Worm (Caenorhabditis elegans) whole organism, L1 larva: ENCODE results near the gene K01B6.4.
A peak's percentile ranks its signal among the peaks of the same experiment; 100 is the strongest.

ENCODE experiments used
- lin-35 ChIP-seq, 2 experiments: fragments of 150-350 bp; optimal IDR thresholded peaks; 2 replicates each; lab custom pipeline; 2014; ENCODE audit warnings: missing biosample characterization in 2 of 2, missing genetic modification characterization in 2 of 2, missing genetic modification reagents in 2 of 2
- nhr-12 ChIP-seq: sonication (generic microtip); optimal IDR thresholded peaks from 2 replicates; lab custom pipeline; 2017; ENCODE audit warnings: missing biosample characterization, missing genetic modification characterization
- nhr-28 ChIP-seq: fragments of 150-350 bp; optimal IDR thresholded peaks from 2 replicates; lab custom pipeline; 2014; ENCODE audit warnings: missing biosample characterization, missing genetic modification characterization
- ztf-4 ChIP-seq: fragments of 150-350 bp; optimal IDR thresholded peaks from 2 replicates; lab custom pipeline; 2014; ENCODE audit warnings: missing biosample characterization, missing genetic modification characterization

DNA sequence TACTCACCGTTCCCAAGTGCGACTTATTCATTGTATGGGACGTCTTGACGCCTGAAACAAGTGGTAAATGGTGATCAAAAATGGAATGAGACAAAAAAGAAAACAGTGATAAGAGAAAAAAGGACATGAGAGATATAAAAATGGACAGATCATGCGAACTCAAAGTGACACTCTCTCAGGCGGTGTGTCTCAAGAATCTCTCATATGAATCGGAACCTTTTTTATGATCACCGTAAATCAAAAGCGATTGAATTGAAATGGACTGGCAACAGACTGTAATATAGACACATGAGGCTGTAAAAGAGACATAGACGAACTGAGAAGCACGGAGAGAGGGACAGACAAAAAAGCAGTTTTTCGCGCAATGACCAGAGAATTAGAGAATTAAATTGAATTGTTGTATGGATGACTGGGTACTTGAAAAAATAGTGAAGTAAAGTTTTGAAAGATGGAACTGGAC is 28.2 kb downstream of the K01B6.4 start, which contains the start of gene clip-1:
- TF ChIP-seq lin-35 (GFP tag; optimal IDR thresholded peaks at IDR 0.05; lab: Kevin White, UChicago): peak in 1 of 2 experiments; percentile 71
- no peak for TF ChIP-seq ztf-4 (tag; lab: Kevin White, UChicago)
- no peak for TF ChIP-seq nhr-12 (tag; lab: Kevin White, UChicago)
- no peak for TF ChIP-seq nhr-28 (tag; lab: Kevin White, UChicago)
